Worm (Caenorhabditis elegans) whole organism, L3 larva: ENCODE data around the gene C14C6.2.

Experiments used
- ZK546.5 ChIP-seq: sonication (generic microtip); optimal IDR thresholded peaks from 2 replicates; lab custom pipeline; 2017; ENCODE audit warnings: missing biosample characterization, missing genetic modification characterization
- aly-2 ChIP-seq: fragments of 150-350 bp; optimal IDR thresholded peaks from 2 replicates; lab custom pipeline; 2014; ENCODE audit warnings: missing biosample characterization, missing genetic modification characterization
- ama-1 ChIP-seq: fragments of 150-350 bp; optimal IDR thresholded peaks from 2 replicates; lab custom pipeline; 2018
- ceh-16 ChIP-seq: sonication (generic microtip); optimal IDR thresholded peaks from 2 replicates; lab custom pipeline; 2017; ENCODE audit warnings: missing biosample characterization, missing genetic modification characterization
- ceh-9 ChIP-seq: sonication (generic microtip); optimal IDR thresholded peaks from 2 replicates; lab custom pipeline; 2018; ENCODE audit warnings: missing biosample characterization, missing genetic modification characterization
- daf-12 ChIP-seq: fragments of 150-350 bp; optimal IDR thresholded peaks from 2 replicates; lab custom pipeline; 2014; ENCODE audit warnings: missing biosample characterization, missing genetic modification reagents, missing genetic modification characterization
- egl-27 ChIP-seq: sonication (generic microtip); optimal IDR thresholded peaks from 4 replicates; lab custom pipeline; 2017; ENCODE audit warnings: missing biosample characterization, missing genetic modification reagents, missing genetic modification characterization
- egl-5 ChIP-seq: fragments of 150-350 bp; optimal IDR thresholded peaks from 2 replicates; lab custom pipeline; 2017; ENCODE audit warnings: missing biosample characterization, missing genetic modification reagents, missing genetic modification characterization, inconsistent platforms
- elt-1 ChIP-seq: fragments of 150-350 bp; optimal IDR thresholded peaks from 2 replicates; lab custom pipeline; 2014; ENCODE audit warnings: missing biosample characterization, missing genetic modification characterization
- elt-2 ChIP-seq: sonication (generic microtip); optimal IDR thresholded peaks from 2 replicates; lab custom pipeline; 2016; ENCODE audit warnings: missing genetic modification reagents, mild to moderate bottlenecking, missing genetic modification characterization, missing compliant biosample characterization
- elt-3 ChIP-seq, 3 experiments: fragments of 150-350 bp in 1 of 3; sonication (generic microtip) in 2 of 3; optimal IDR thresholded peaks; 2 replicates in 2 of 3; 4 replicates in 1 of 3; lab custom pipeline; 2014 to 2017; ENCODE audit warnings: missing biosample characterization in 3 of 3, missing genetic modification characterization in 3 of 3
- eor-1 ChIP-seq, 2 experiments: fragments of 150-350 bp; optimal IDR thresholded peaks; 2 replicates each; lab custom pipeline; 2014 to 2018; ENCODE audit warnings: missing biosample characterization in 2 of 2, missing genetic modification characterization in 2 of 2
- fkh-2 ChIP-seq: fragments of 150-350 bp; optimal IDR thresholded peaks from 2 replicates; lab custom pipeline; 2014; ENCODE audit warnings: missing biosample characterization, missing genetic modification reagents, missing genetic modification characterization
- fos-1 ChIP-seq: fragments of 150-350 bp; optimal IDR thresholded peaks from 2 replicates; lab custom pipeline; 2014; ENCODE audit warnings: missing biosample characterization, missing genetic modification characterization
- hmg-11 ChIP-seq: sonication (generic microtip); optimal IDR thresholded peaks from 2 replicates; lab custom pipeline; 2016; ENCODE audit warnings: missing genetic modification characterization, missing compliant biosample characterization
- jun-1 ChIP-seq: fragments of 150-350 bp; optimal IDR thresholded peaks from 2 replicates; lab custom pipeline; 2014; ENCODE audit warnings: missing biosample characterization, missing genetic modification reagents, missing genetic modification characterization
- lin-15B ChIP-seq: fragments of 150-350 bp; optimal IDR thresholded peaks from 2 replicates; lab custom pipeline; 2014; ENCODE audit warnings: missing biosample characterization, missing genetic modification characterization
- lin-39 ChIP-seq: fragments of 150-350 bp; optimal IDR thresholded peaks from 2 replicates; lab custom pipeline; 2018; ENCODE audit warnings: missing biosample characterization, missing genetic modification reagents, missing genetic modification characterization
- mdl-1 ChIP-seq: fragments of 150-350 bp; optimal IDR thresholded peaks from 2 replicates; lab custom pipeline; 2014; ENCODE audit warnings: missing biosample characterization, missing genetic modification characterization
- nfya-1 ChIP-seq: sonication (generic microtip); optimal IDR thresholded peaks from 2 replicates; lab custom pipeline; 2017; ENCODE audit warnings: missing genetic modification characterization, mild to moderate bottlenecking, missing compliant biosample characterization, antibody characterized with exemption, moderate library complexity; ENCODE audit not compliant: insufficient read depth
- nhr-11 ChIP-seq: fragments of 150-350 bp; optimal IDR thresholded peaks from 2 replicates; lab custom pipeline; 2014; ENCODE audit warnings: missing biosample characterization, missing genetic modification characterization
- nhr-23 ChIP-seq: fragments of 150-350 bp; optimal IDR thresholded peaks from 2 replicates; lab custom pipeline; 2014; ENCODE audit warnings: missing biosample characterization, missing genetic modification reagents, missing genetic modification characterization
- nhr-25 ChIP-seq: sonication (generic microtip); optimal IDR thresholded peaks from 2 replicates; lab custom pipeline; 2017; ENCODE audit warnings: missing biosample characterization, missing genetic modification characterization
- nhr-28 ChIP-seq: fragments of 150-350 bp; optimal IDR thresholded peaks from 2 replicates; lab custom pipeline; 2014; ENCODE audit warnings: missing biosample characterization, missing genetic modification characterization
- nhr-43 ChIP-seq: sonication (generic microtip); optimal IDR thresholded peaks from 2 replicates; lab custom pipeline; 2016; ENCODE audit warnings: mild to moderate bottlenecking, missing genetic modification characterization, missing compliant biosample characterization; ENCODE audit not compliant: poor library complexity, severe bottlenecking
- nhr-67 ChIP-seq: fragments of 150-350 bp; optimal IDR thresholded peaks from 2 replicates; lab custom pipeline; 2014; ENCODE audit warnings: missing biosample characterization, missing genetic modification characterization
- nhr-76 ChIP-seq: fragments of 150-350 bp; sonication (generic microtip); optimal IDR thresholded peaks from 5 replicates; lab custom pipeline; 2014; ENCODE audit warnings: missing biosample characterization, missing genetic modification characterization
- nhr-77 ChIP-seq: fragments of 150-350 bp; optimal IDR thresholded peaks from 2 replicates; lab custom pipeline; 2014; ENCODE audit warnings: missing biosample characterization, missing genetic modification characterization
- pha-4 ChIP-seq: fragments of 150-350 bp; optimal IDR thresholded peaks from 2 replicates; lab custom pipeline; 2014; ENCODE audit warnings: missing biosample characterization, missing genetic modification reagents, missing genetic modification characterization
- pqm-1 ChIP-seq: fragments of 150-350 bp; optimal IDR thresholded peaks from 2 replicates; lab custom pipeline; 2017; ENCODE audit warnings: missing biosample characterization, missing genetic modification characterization, inconsistent platforms
- skn-1 ChIP-seq: fragments of 150-350 bp; optimal IDR thresholded peaks from 2 replicates; lab custom pipeline; 2014; ENCODE audit warnings: missing biosample characterization, missing genetic modification characterization
- tbx-2 ChIP-seq: sonication (generic microtip); optimal IDR thresholded peaks from 2 replicates; lab custom pipeline; 2016; ENCODE audit warnings: mild to moderate bottlenecking, missing genetic modification characterization, missing compliant biosample characterization
- unc-62 ChIP-seq: fragments of 150-350 bp; sonication (generic microtip); optimal IDR thresholded peaks from 4 replicates; lab custom pipeline; 2014; ENCODE audit warnings: missing biosample characterization, missing genetic modification reagents, missing genetic modification characterization
- ztf-4 ChIP-seq: fragments of 150-350 bp; optimal IDR thresholded peaks from 2 replicates; lab custom pipeline; 2014; ENCODE audit warnings: missing biosample characterization, missing genetic modification characterization

The C14C6.2 gene

DNA sequence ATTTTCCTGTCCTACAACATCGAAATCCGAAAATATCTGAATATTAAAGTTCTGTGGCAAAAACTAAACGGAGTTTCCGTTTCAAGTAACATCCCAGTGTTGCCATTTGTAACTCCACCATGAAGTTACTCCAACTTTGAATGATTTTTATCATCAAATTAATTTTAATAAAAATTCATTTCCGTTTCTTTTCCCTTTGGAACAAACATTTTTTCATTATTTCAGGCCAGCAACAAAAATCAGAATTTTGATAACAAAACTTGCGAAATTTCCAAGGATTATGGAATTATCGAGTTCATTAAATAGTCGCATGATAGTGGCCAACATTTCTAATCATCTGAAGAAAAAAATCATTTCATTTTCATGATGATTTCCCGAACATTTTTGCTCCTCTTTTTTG is at the start of gene C14C6.2:
Gene C14C6.2 (plus strand): TSS at position 301 of the 400 bp plus-strand sequence.
- TF ChIP-seq egl-5 = no peak
- TF ChIP-seq elt-2 (tag; lab: Kevin White, UChicago) = peak; percentile 9
- TF ChIP-seq nhr-67 = no peak

DNA sequence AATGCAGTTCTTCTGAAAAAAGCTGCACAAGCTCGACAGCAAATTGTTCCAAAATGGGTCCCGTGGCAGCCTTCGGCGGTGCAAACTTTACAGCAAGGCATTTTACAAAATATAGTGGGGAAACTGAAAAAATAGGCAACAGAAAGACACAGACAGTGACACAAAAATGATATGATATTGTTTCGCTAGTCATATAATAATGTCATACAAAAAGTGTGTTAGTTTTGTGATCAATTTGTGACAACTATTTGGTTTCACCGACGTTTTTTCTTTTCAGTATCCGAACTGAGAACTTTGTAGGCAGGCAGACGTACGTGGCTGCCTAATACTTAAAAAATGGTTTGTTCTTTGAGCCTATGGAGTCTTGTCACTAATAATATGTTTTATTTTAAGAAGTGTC is 43.5 kb upstream of the C14C6.2 start, which contains the start of gene nhr-210:
Gene nhr-210 (minus strand): TSS at position 101 of the 400 bp plus-strand sequence.
- TF ChIP-seq nhr-67 (no peak), ceh-16 (no peak), nhr-76 (tag; lab: Kevin White, UChicago) (no peak), elt-3 (tag; optimal IDR thresholded peaks at IDR 0.05; lab: Kevin White, UChicago) (no peak), elt-1 (tag; lab: Kevin White, UChicago) (no peak), pqm-1 (no peak), ztf-4 (tag; lab: Kevin White, UChicago) (no peak), elt-2 (tag; lab: Kevin White, UChicago) (peak; percentile 13)

DNA sequence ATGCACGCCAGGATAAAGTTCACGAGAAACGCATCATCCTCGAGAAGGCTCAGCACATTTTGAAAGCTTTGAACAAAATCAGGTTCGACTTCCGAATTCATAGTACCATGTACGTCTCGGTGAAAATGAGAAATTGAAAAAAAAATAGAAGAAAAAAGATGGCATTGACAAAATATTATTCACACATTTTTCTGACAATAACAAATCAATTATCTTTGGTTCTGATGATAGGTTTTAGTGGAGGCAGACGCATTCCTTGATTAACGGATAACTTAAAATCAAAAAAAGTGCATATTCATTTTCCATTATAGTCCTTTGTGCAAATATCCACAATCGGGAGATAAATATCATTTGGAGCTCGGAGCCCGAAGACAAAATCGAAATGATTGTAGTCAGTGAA is 41.4 kb upstream of the C14C6.2 start, which contains the start of gene srw-107:
Gene srw-107 (minus strand): TSS at position 101 of the 400 bp plus-strand sequence.
- TF ChIP-seq ceh-9 (tag; lab: Kevin White, UChicago) (no peak), ztf-4 (tag; lab: Kevin White, UChicago) (no peak), lin-15B (tag; lab: Kevin White, UChicago) (no peak), elt-2 (tag; lab: Kevin White, UChicago) (no peak), nhr-11 (no peak), ZK546.5 (tag; lab: Kevin White, UChicago) (no peak), pqm-1 (no peak), lin-39 (no peak), ceh-16 (no peak), daf-12 (tag; lab: Kevin White, UChicago) (no peak), skn-1 (no peak)

DNA sequence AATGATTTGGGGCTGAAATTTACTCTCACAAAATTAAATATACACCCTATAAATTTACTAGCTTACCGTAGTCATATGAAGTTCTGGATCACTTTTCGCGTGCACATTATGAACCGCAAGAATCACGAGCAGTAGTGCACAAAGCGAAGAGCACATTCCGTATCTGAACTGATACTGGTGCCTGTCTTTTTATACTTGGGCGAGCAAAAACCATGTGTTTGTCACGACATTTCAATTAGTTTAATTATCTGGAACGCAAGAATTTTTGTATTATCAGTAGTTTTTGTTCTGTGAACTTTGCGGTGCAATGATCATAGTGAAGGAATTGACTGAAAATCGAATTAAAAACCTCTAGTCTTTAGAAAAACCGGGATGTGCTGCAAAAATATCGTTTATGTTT is 38.9 kb upstream of the C14C6.2 start, which contains the start of gene lipl-3:
Gene lipl-3 (minus strand): TSS at position 161 of the 400 bp plus-strand sequence.
- TF ChIP-seq elt-2 (tag; lab: Kevin White, UChicago) = peak; percentile 43
- TF ChIP-seq pqm-1 = peak; percentile 53
- no peak for TF ChIP-seq nhr-25

DNA sequence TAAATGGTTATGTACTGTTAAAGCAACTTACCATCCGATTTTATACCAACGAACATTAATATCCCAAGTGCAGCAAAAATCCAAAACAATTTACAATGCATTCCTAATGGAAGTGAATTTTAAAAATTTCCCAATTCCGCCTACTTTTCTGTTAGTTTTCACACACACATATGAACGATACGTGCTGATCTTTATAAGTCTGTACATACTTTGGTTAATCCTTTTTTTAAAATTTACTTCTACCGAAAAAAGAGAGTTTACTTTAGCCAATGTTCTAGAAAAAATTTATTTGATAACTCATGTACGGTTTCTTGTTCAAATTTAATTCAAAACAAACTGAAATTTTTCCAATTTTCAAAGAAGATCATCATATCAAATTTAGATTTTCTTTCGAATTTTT is 37.9 kb upstream of the C14C6.2 start, which contains the start of gene R11G11.16:
Gene R11G11.16 (minus strand): TSS at position 101 of the 400 bp plus-strand sequence.
- TF ChIP-seq nhr-25 (no peak), nhr-23 (tag; lab: Kevin White, UChicago) (no peak), nhr-67 (no peak), eor-1 (tag; optimal IDR thresholded peaks at IDR 0.05; lab: Kevin White, UChicago) (no peak)
- TF ChIP-seq, all 47 proteins: peak for 0

DNA sequence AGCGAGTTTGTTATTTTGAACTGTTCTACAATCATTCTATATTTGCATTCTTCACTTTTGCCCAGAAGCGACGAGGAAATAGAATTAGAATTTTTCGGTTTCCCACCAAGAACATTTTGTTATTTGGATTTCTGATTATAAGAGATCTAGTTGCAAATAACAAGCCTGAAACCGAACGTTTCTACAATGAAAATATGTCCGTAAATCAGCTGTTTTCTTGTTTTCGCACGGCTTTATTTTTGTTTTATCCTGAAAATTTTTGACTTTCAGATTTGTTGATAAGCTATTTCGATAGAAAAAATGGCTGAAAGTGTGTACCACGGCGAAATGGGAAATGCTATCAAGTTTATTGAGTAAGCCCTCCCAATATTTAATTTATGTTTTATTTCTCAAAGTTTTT is 35.3 kb upstream of the C14C6.2 start, which contains the start of gene srw-108:
Gene srw-108 (plus strand): TSS at position 301 of the 400 bp plus-strand sequence.
- no peak for TF ChIP-seq aly-2 (tag; lab: Kevin White, UChicago)
- no peak for TF ChIP-seq pqm-1
- TF ChIP-seq nfya-1 = no peak
- no peak for TF ChIP-seq lin-15B (tag; lab: Kevin White, UChicago)
- TF ChIP-seq egl-5 = no peak
- TF ChIP-seq elt-1 (tag; lab: Kevin White, UChicago) = no peak
- TF ChIP-seq unc-62 (GFP tag; lab: Kevin White, UChicago) = no peak
- TF ChIP-seq nhr-77 = no peak
- TF ChIP-seq pha-4 (tag; lab: Kevin White, UChicago) = no peak
- TF ChIP-seq elt-3 (tag; optimal IDR thresholded peaks at IDR 0.05; lab: Kevin White, UChicago) = no peak
- no peak for TF ChIP-seq skn-1
- TF ChIP-seq nhr-67 = no peak
- TF ChIP-seq, all 47 proteins: peak for 0

DNA sequence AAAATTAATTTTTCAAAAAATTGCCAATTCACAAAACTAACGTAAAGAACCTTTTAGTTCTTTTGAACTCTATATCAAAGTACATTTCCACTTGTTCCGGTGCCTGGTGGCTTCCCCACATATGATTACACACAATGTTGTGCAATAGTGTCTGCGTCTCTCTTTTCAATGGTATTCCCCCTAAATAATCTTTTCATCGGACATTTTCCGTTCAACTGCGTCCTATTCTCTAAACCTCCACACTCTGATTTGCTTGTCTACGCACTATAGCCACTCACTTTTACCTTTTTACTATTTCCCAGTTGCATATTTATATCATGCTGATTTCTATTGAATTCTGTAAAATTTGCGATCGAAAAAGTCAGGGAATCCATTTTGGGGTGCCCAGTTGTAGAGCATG is 30.9 kb upstream of the C14C6.2 start, which contains the start of gene nhr-58:
Gene nhr-58 (plus strand): TSS at position 214 of the 400 bp plus-strand sequence.
- no peak for TF ChIP-seq ceh-9 (tag; lab: Kevin White, UChicago)
- peak; percentile 56 for TF ChIP-seq nhr-25
- no peak for TF ChIP-seq ztf-4 (tag; lab: Kevin White, UChicago)
- no peak for TF ChIP-seq nhr-77
- TF ChIP-seq lin-39 = peak; percentile 29
- peak; percentile 49 for TF ChIP-seq mdl-1
- peak; percentile 97 for TF ChIP-seq pqm-1
- peak; percentile 86 for TF ChIP-seq elt-2 (tag; lab: Kevin White, UChicago)
- TF ChIP-seq hmg-11 (tag; lab: Kevin White, UChicago) = no peak
- no peak for TF ChIP-seq skn-1
- TF ChIP-seq egl-27 (tag; lab: Kevin White, UChicago) = peak; percentile 78
- TF ChIP-seq elt-3 (tag; optimal IDR thresholded peaks at IDR 0.05; lab: Kevin White, UChicago) = peak in 1 of 3 experiments; percentile 15
- no peak for TF ChIP-seq fkh-2 (tag; lab: Kevin White, UChicago)
- peak; percentile 68 for TF ChIP-seq nhr-23 (tag; lab: Kevin White, UChicago)
- peak; percentile 85 for TF ChIP-seq jun-1
- peak; percentile 40 for TF ChIP-seq nhr-43 (tag; lab: Kevin White, UChicago)
- TF ChIP-seq nhr-28 = no peak
- no peak for TF ChIP-seq egl-5
- TF ChIP-seq tbx-2 (tag; lab: Kevin White, UChicago) = no peak
- peak; percentile 43 for TF ChIP-seq elt-1 (tag; lab: Kevin White, UChicago)
- TF ChIP-seq ama-1 = no peak
- peak; percentile 66 for TF ChIP-seq nfya-1
- TF ChIP-seq unc-62 (GFP tag; lab: Kevin White, UChicago) = no peak
- TF ChIP-seq pha-4 (tag; lab: Kevin White, UChicago) = peak; percentile 90
- no peak for TF ChIP-seq nhr-11
- TF ChIP-seq fos-1 (tag; lab: Kevin White, UChicago) = no peak
